Fruit fly (Drosophila melanogaster) S2 (cell line): ENCODE measurements around the gene CG8837.

Experiments used
- CG8478 ChIP-seq: fragments of >200 bp; optimal IDR thresholded peaks from 2 replicates; lab custom pipeline; 2018
- CTCF ChIP-seq, 2 experiments: fragments of >200 bp; optimal IDR thresholded peaks; 2 replicates each; lab custom pipeline; 2018

The CG8837 gene

DNA sequence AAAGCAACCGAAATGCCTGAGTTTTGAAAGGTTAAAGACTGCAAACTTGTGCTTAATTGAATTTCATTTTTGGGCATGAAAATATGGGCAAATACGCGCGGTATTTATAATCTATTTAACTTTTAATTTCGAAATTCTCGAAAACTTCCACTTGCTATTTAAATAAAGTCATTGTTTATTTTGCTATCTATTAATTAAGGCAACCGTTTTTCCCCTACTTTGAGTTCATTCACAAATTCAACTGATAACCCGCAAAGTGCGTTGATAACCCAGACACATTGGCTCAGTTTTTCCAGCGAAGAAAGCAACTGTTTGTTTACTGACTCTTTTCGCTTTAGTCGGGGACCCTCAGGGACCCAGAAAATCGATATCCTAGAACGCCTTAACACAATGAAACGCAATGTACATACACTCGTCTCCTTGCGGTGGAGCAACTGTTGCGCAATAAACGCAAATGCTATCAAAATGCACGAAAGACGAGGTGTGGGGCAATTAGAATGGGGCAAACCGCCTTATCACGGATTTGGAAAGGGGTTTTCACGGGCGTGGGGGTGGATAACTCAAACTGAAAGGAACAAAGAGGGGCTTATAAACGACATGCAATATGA, 51.8 kb downstream of the CG8837 start:
- TF ChIP-seq CG8478 (lab: Kevin White, UChicago): no peak
- TF ChIP-seq CTCF (optimal IDR thresholded peaks at IDR 0.05; lab: Kevin White, UChicago): no peak

DNA sequence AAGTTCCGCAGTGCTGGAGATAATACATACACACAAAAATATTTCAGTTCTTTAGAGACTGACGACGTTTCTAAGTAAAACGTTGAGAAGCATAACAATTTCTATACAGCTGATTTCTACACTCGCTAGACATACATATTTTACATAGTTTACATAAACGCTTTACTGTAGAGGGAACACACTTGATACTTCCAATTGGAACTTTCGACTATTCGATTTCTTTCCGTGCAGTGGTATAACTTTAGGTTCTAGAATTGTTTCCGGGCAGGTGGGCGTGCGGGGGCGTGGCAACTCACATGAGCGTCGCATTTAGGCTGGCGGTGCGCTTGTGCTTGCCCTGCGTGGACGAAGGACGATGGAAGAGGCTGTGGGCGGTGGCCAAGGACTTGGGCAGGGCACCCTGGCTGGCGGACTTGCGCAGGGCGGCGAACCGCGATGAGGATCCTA, 52.5 kb downstream of the CG8837 start:
- TF ChIP-seq CG8478 (lab: Kevin White, UChicago) (no peak), CTCF (optimal IDR thresholded peaks at IDR 0.05; lab: Kevin White, UChicago) (peak in 1 of 2 experiments; percentile 30)
